Fruit fly (Drosophila melanogaster): ENCODE data around the gene CG5199.
A peak's percentile ranks its signal among the peaks of the same experiment; 100 is the strongest.

CG5199 gene

DNA sequence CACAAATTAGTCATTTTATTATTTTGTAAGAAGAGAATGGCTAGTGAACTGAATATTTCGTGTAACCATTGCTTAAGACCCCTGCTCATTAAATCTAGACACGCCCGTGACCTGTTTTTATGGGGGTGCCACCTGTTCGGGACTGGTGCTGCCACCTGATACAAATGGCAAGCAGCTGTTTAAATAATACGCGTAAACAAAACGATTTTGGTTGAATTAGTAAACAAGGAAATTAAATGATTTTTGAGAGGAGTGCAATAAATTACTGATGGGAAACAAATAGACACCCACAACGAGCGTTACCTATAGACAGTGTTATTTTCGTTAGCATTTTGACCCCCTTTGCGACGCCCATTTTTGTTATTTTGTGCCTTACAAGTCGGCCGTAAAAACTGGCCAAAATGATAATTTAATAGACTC lies 22.1 kb upstream of the CG5199 start (continued):
- TF ChIP-seq NK7.1 (GFP tag; optimal IDR thresholded peaks at IDR 0.05) (peak; percentile 66), cwo (GFP tag; optimal IDR thresholded peaks at IDR 0.05) (peak; percentile 84), HmgD (GFP tag; optimal IDR thresholded peaks at IDR 0.05) (peak; percentile 77), CG6854 (GFP tag; optimal IDR thresholded peaks at IDR 0.05) (peak; percentile 76), CG10366 (GFP tag; IDR thresholded peaks at IDR 0.05) (no peak), hth (optimal IDR thresholded peaks at IDR 0.05) (no peak), CG4730 (GFP tag; IDR thresholded peaks at IDR 0.05) (no peak), pros (GFP tag; optimal IDR thresholded peaks at IDR 0.05) (no peak), Med (GFP tag) (peak; percentile 98), vvl (GFP tag; IDR thresholded peaks at IDR 0.05) (no peak), CG17359 (tag; optimal IDR thresholded peaks at IDR 0.05) (peak; percentile 85), CG4424 (GFP tag; optimal IDR thresholded peaks at IDR 0.05) (peak; percentile 88), Sry-β (GFP tag; optimal IDR thresholded peaks at IDR 0.05) (no peak), CG4404 (GFP tag; IDR thresholded peaks at IDR 0.05) (no peak), sim (GFP tag; IDR thresholded peaks at IDR 0.05) (no peak), ac (GFP tag; optimal IDR thresholded peaks at IDR 0.05) (peak; percentile 70), CG15073 (GFP tag; optimal IDR thresholded peaks at IDR 0.05) (peak; percentile 37), tgo (GFP tag; IDR thresholded peaks at IDR 0.05) (no peak), CG17186 (GFP tag; optimal IDR thresholded peaks at IDR 0.05) (peak; percentile 48), eve (GFP tag; optimal IDR thresholded peaks at IDR 0.05) (no peak), Taf1 (GFP tag; IDR thresholded peaks at IDR 0.05) (no peak), Elba2 (GFP tag; optimal IDR thresholded peaks at IDR 0.05) (peak; percentile 36), CG3163 (GFP tag; optimal IDR thresholded peaks at IDR 0.05) (peak; percentile 67), seq (GFP tag; IDR thresholded peaks at IDR 0.05) (no peak), CG3847 (GFP tag; IDR thresholded peaks at IDR 0.05) (no peak), gem (tag; optimal IDR thresholded peaks at IDR 0.05) (peak; percentile 92), CG32772 (GFP tag; IDR thresholded peaks at IDR 0.05) (no peak), CG2129 (GFP tag; IDR thresholded peaks at IDR 0.05; ENCODE audit: partially characterized antibody) (no peak), stwl (tag; optimal IDR thresholded peaks at IDR 0.05) (peak; percentile 72), tap (tag; optimal IDR thresholded peaks at IDR 0.05) (peak; percentile 83), CG12071 (GFP tag; optimal IDR thresholded peaks at IDR 0.05) (peak; percentile 81), CG11456 (GFP tag; IDR thresholded peaks at IDR 0.05) (no peak), grn (GFP tag; optimal IDR thresholded peaks at IDR 0.05) (peak; percentile 22), NfI (GFP tag; optimal IDR thresholded peaks at IDR 0.05) (peak; percentile 90), ken (GFP tag; IDR thresholded peaks at IDR 0.05) (no peak), CG7745 (tag; optimal IDR thresholded peaks at IDR 0.05) (no peak), CG17912 (GFP tag; optimal IDR thresholded peaks at IDR 0.05) (peak; percentile 78), sob (GFP tag; IDR thresholded peaks at IDR 0.05) (no peak), emc (GFP tag; optimal IDR thresholded peaks at IDR 0.05) (peak; percentile 54), CG13424 (tag; optimal IDR thresholded peaks at IDR 0.05) (peak; percentile 89), insv (GFP tag; optimal IDR thresholded peaks at IDR 0.05) (peak in 1 of 2 experiments; percentile 62), Ssrp (tag; optimal IDR thresholded peaks at IDR 0.05) (peak; percentile 66), CoRest (tag; optimal IDR thresholded peaks at IDR 0.05) (peak; percentile 89), Tbp (GFP tag; optimal IDR thresholded peaks at IDR 0.05) (no peak), CG5953 (GFP tag; IDR thresholded peaks at IDR 0.05) (no peak), chinmo (GFP tag; IDR thresholded peaks at IDR 0.05; ENCODE audit: partially characterized antibody) (no peak), CG15011 (GFP tag; optimal IDR thresholded peaks at IDR 0.05) (peak; percentile 74), Nf-YA (GFP tag; IDR thresholded peaks at IDR 0.05) (no peak), Xbp1 (GFP tag; optimal IDR thresholded peaks at IDR 0.05) (peak; percentile 94), CG14965 (GFP tag; optimal IDR thresholded peaks at IDR 0.05; ENCODE audit: borderline replicate concordance) (no peak), bsh (GFP tag; optimal IDR thresholded peaks at IDR 0.05) (peak in 1 of 2 experiments; percentile 79), Hmx (GFP tag; optimal IDR thresholded peaks at IDR 0.05) (peak; percentile 34)
